5 fruit fly cellular contexts compared by ENCODE assay signal in the genomic region with DNA sequence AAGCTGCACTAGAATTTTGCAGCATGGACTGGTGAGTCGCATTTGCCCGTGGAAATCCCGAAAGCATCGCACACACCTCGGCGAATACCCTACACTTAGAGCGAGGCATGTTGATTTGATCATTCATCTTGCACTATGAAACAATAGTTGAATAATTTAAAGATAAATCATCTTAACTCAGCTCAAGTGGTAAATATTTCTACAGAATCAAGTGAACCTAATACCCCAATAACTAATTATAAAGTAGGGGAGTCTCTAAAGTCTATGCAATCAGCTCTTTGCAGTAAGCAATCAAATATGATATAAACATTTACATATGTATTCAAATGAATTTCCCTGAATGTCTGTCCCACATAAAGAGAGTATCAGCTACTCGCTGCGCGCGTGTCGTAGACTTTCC.
TF ChIP-seq lines count a peak whose summit lies in the region.

No protein-coding gene starts in this region.

- TF ChIP-seq CTCF in whole organism, embryonic (GFP tag; optimal IDR thresholded peaks at IDR 0.05; lab: Kevin White, UChicago): no peak

TF ChIP-seq in whole organism, adult, 20 proteins besides CTCF, POLR2A, EP300 and RAD21:
- TF ChIP-seq tj (GFP tag; optimal IDR thresholded peaks at IDR 0.05; lab: Kevin White, UChicago) (no peak), toe (GFP tag; optimal IDR thresholded peaks at IDR 0.05; lab: Kevin White, UChicago) (no peak), pad (GFP tag; optimal IDR thresholded peaks at IDR 0.05; lab: Kevin White, UChicago) (no peak), Clk (GFP tag; optimal IDR thresholded peaks at IDR 0.05; lab: Kevin White, UChicago) (no peak), CG33017 (tag; optimal IDR thresholded peaks at IDR 0.05; lab: Kevin White, UChicago) (no peak), CG7101 (tag; optimal IDR thresholded peaks at IDR 0.05; lab: Kevin White, UChicago) (no peak), CG1620 (GFP tag; optimal IDR thresholded peaks at IDR 0.05; lab: Kevin White, UChicago) (no peak), Mnt (GFP tag; optimal IDR thresholded peaks at IDR 0.05; lab: Kevin White, UChicago) (no peak), ovo (GFP tag; optimal IDR thresholded peaks at IDR 0.05; lab: Kevin White, UChicago) (no peak), bab1 (GFP tag; optimal IDR thresholded peaks at IDR 0.05; lab: Kevin White, UChicago) (peak; percentile 89), CG12768 (GFP tag; optimal IDR thresholded peaks at IDR 0.05; lab: Kevin White, UChicago) (no peak), CG5204 (GFP tag; optimal IDR thresholded peaks at IDR 0.05; lab: Kevin White, UChicago) (no peak), CG11617 (GFP tag; optimal IDR thresholded peaks at IDR 0.05; lab: Kevin White, UChicago) (no peak), Hr96 (GFP tag; optimal IDR thresholded peaks at IDR 0.05; lab: Kevin White, UChicago) (peak; percentile 64), CG14711 (tag; optimal IDR thresholded peaks at IDR 0.05; lab: Kevin White, UChicago) (peak; percentile 29), CG7045 (GFP tag; optimal IDR thresholded peaks at IDR 0.05; lab: Kevin White, UChicago) (peak; percentile 12), Crg-1 (GFP tag; optimal IDR thresholded peaks at IDR 0.05; lab: Kevin White, UChicago) (no peak)

TF ChIP-seq in whole organism, embryonic, 481 proteins besides CTCF, POLR2A, EP300 and RAD21 (continues in another document):
- no peak for TF ChIP-seq fd102C (GFP tag; optimal IDR thresholded peaks at IDR 0.05; lab: Kevin White, UChicago)
- TF ChIP-seq Fer1 (GFP tag; optimal IDR thresholded peaks at IDR 0.05; lab: Kevin White, UChicago): no peak
- TF ChIP-seq CG11093 (GFP tag; IDR thresholded peaks at IDR 0.05; lab: Robert Waterston, UW): no peak
- TF ChIP-seq so (GFP tag; IDR thresholded peaks at IDR 0.05; lab: Robert Waterston, UW): peak; percentile 64; the same call in 1 of the 3 replicates
- TF ChIP-seq B-H2 (GFP tag; optimal IDR thresholded peaks at IDR 0.05; lab: Kevin White, UChicago): no peak
- TF ChIP-seq stwl (tag; optimal IDR thresholded peaks at IDR 0.05; lab: Kevin White, UChicago): no peak
- TF ChIP-seq tio (GFP tag; optimal IDR thresholded peaks at IDR 0.05; lab: Kevin White, UChicago): no peak
- no peak for TF ChIP-seq CG14965 (GFP tag; optimal IDR thresholded peaks at IDR 0.05; lab: Kevin White, UChicago; ENCODE audit: borderline replicate concordance)
- peak; percentile 74 for TF ChIP-seq gro (GFP tag; optimal IDR thresholded peaks at IDR 0.05; lab: Kevin White, UChicago)
- TF ChIP-seq bsh (GFP tag; optimal IDR thresholded peaks at IDR 0.05; lab: Kevin White, UChicago): peak in 1 of 2 experiments; percentile 25
- peak; percentile 40; the same call in 1 of the 3 replicates for TF ChIP-seq gce (GFP tag; IDR thresholded peaks at IDR 0.05; lab: Robert Waterston, UW)
- peak; percentile 74 for TF ChIP-seq Dad (GFP tag; optimal IDR thresholded peaks at IDR 0.05; lab: Kevin White, UChicago)
- no peak for TF ChIP-seq al (GFP tag; IDR thresholded peaks at IDR 0.05; lab: Robert Waterston, UW)
- no peak for TF ChIP-seq CG6654 (GFP tag; optimal IDR thresholded peaks at IDR 0.05; lab: Kevin White, UChicago)
- peak; percentile 78 for TF ChIP-seq mam (GFP tag; optimal IDR thresholded peaks at IDR 0.05; lab: Kevin White, UChicago)
- no peak for TF ChIP-seq CG31441 (GFP tag; IDR thresholded peaks at IDR 0.05; lab: Robert Waterston, UW)
- TF ChIP-seq ems (GFP tag; optimal IDR thresholded peaks at IDR 0.05; lab: Kevin White, UChicago): no peak
- peak; percentile 82 for TF ChIP-seq ci (GFP tag; IDR thresholded peaks at IDR 0.05; lab: Robert Waterston, UW)

TF ChIP-seq in whole organism, prepupa, 60 proteins besides CTCF, POLR2A, EP300 and RAD21 (continues in another document):
- TF ChIP-seq CG6792 (GFP tag; optimal IDR thresholded peaks at IDR 0.05; lab: Kevin White, UChicago): peak; percentile 14
- peak; percentile 2 for TF ChIP-seq CG11762 (GFP tag; optimal IDR thresholded peaks at IDR 0.05; lab: Kevin White, UChicago; ENCODE audit: insufficient read depth)
- TF ChIP-seq CG6808 (GFP tag; optimal IDR thresholded peaks at IDR 0.05; lab: Kevin White, UChicago): no peak
- TF ChIP-seq fd85E (GFP tag; optimal IDR thresholded peaks at IDR 0.05; lab: Kevin White, UChicago): no peak
- peak; percentile 61 for TF ChIP-seq CG16779 (tag; optimal IDR thresholded peaks at IDR 0.05; lab: Kevin White, UChicago)
- no peak for TF ChIP-seq fd59A (GFP tag; optimal IDR thresholded peaks at IDR 0.05; lab: Kevin White, UChicago)
- TF ChIP-seq CG32006 (GFP tag; optimal IDR thresholded peaks at IDR 0.05; lab: Kevin White, UChicago): peak; percentile 64
- peak; percentile 82 for TF ChIP-seq dsx (GFP tag; optimal IDR thresholded peaks at IDR 0.05; lab: Kevin White, UChicago; ENCODE audit: poor library complexity, severe bottlenecking)
- TF ChIP-seq Met (GFP tag; optimal IDR thresholded peaks at IDR 0.05; lab: Kevin White, UChicago): peak; percentile 69
- peak; percentile 52 for TF ChIP-seq CG15336 (GFP tag; IDR thresholded peaks at IDR 0.05; lab: Robert Waterston, UW)
- TF ChIP-seq esn (GFP tag; optimal IDR thresholded peaks at IDR 0.05; lab: Kevin White, UChicago): peak; percentile 58
- peak; percentile 12; the same call in 2 of the 3 replicates for TF ChIP-seq CG8119 (GFP tag; IDR thresholded peaks at IDR 0.05; lab: Robert Waterston, UW)
- peak; percentile 33 for TF ChIP-seq CG4318 (GFP tag; optimal IDR thresholded peaks at IDR 0.05; lab: Kevin White, UChicago)
- TF ChIP-seq CG6163 (GFP tag; IDR thresholded peaks at IDR 0.05; lab: Robert Waterston, UW): peak; percentile 89
- peak; percentile 14 for TF ChIP-seq Sox102F (GFP tag; optimal IDR thresholded peaks at IDR 0.05; lab: Kevin White, UChicago)
- TF ChIP-seq Ets96B (tag; optimal IDR thresholded peaks at IDR 0.05; lab: Kevin White, UChicago): peak; percentile 2
- peak; percentile 93 for TF ChIP-seq Hr4 (GFP tag; optimal IDR thresholded peaks at IDR 0.05; lab: Kevin White, UChicago)
- peak; percentile 28 for TF ChIP-seq Sox14 (GFP tag; optimal IDR thresholded peaks at IDR 0.05; lab: Kevin White, UChicago)

TF ChIP-seq in whole organism, pupa, 21 proteins besides CTCF, POLR2A, EP300 and RAD21:
- TF ChIP-seq rn (GFP tag; IDR thresholded peaks at IDR 0.05; lab: Robert Waterston, UW) (no peak), Ets98B (GFP tag; IDR thresholded peaks at IDR 0.05; lab: Robert Waterston, UW) (peak; percentile 57), CG14655 (GFP tag; optimal IDR thresholded peaks at IDR 0.05; lab: Kevin White, UChicago) (no peak), CG10348 (GFP tag; IDR thresholded peaks at IDR 0.05; lab: Robert Waterston, UW) (no peak; the same call in 1 of the 2 replicates), CG13204 (GFP tag; optimal IDR thresholded peaks at IDR 0.05; lab: Kevin White, UChicago) (no peak), CG32121 (GFP tag; IDR thresholded peaks at IDR 0.05; lab: Robert Waterston, UW) (peak; percentile 88), Pif1A (GFP tag; optimal IDR thresholded peaks at IDR 0.05; lab: Kevin White, UChicago) (peak; percentile 89), EcR (GFP tag; optimal IDR thresholded peaks at IDR 0.05; lab: Kevin White, UChicago) (no peak), Snoo (tag; optimal IDR thresholded peaks at IDR 0.05; lab: Kevin White, UChicago) (peak; percentile 85), CG8301 (tag; optimal IDR thresholded peaks at IDR 0.05; lab: Kevin White, UChicago) (peak; percentile 31), Pif1B (GFP tag; optimal IDR thresholded peaks at IDR 0.05; lab: Kevin White, UChicago) (peak; percentile 85), CG34367 (tag; optimal IDR thresholded peaks at IDR 0.05; lab: Kevin White, UChicago) (no peak), CG17806 (tag; optimal IDR thresholded peaks at IDR 0.05; lab: Kevin White, UChicago) (peak; percentile 4), gl (tag; optimal IDR thresholded peaks at IDR 0.05; lab: Kevin White, UChicago) (no peak), CG4496 (GFP tag; IDR thresholded peaks at IDR 0.05; lab: Robert Waterston, UW) (peak; percentile 58), CG8159 (tag; optimal IDR thresholded peaks at IDR 0.05; lab: Kevin White, UChicago) (peak; percentile 34), CG12605 (GFP tag; IDR thresholded peaks at IDR 0.05; lab: Robert Waterston, UW) (no peak), CG15710 (tag; optimal IDR thresholded peaks at IDR 0.05; lab: Kevin White, UChicago) (no peak), fd96Ca (GFP tag; IDR thresholded peaks at IDR 0.05; lab: Robert Waterston, UW) (no peak)

TF ChIP-seq in whole organism, wandering third instar larva, 38 proteins besides CTCF, POLR2A, EP300 and RAD21 (continues in another document):
- TF ChIP-seq lola (GFP tag; optimal IDR thresholded peaks at IDR 0.05; lab: Kevin White, UChicago) (no peak), CG9705 (GFP tag; optimal IDR thresholded peaks at IDR 0.05; lab: Kevin White, UChicago) (no peak), CG32264 (GFP tag; optimal IDR thresholded peaks at IDR 0.05; lab: Kevin White, UChicago) (no peak), OdsH (GFP tag; optimal IDR thresholded peaks at IDR 0.05; lab: Kevin White, UChicago) (peak; percentile 10), dl (GFP tag; optimal IDR thresholded peaks at IDR 0.05; lab: Kevin White, UChicago; ENCODE audit: insufficient read depth in 1 of 2, partially characterized antibody in 2 of 2) (no peak), brk (GFP tag; optimal IDR thresholded peaks at IDR 0.05; lab: Kevin White, UChicago) (no peak), sage (GFP tag; optimal IDR thresholded peaks at IDR 0.05; lab: Kevin White, UChicago) (no peak), rgr (GFP tag; optimal IDR thresholded peaks at IDR 0.05; lab: Kevin White, UChicago) (peak; percentile 23), psq (GFP tag; optimal IDR thresholded peaks at IDR 0.05; lab: Kevin White, UChicago) (no peak), Vsx2 (GFP tag; optimal IDR thresholded peaks at IDR 0.05; lab: Kevin White, UChicago; ENCODE audit: partially characterized antibody) (no peak), woc (GFP tag; optimal IDR thresholded peaks at IDR 0.05; lab: Kevin White, UChicago) (peak; percentile 71), usp (GFP tag; optimal IDR thresholded peaks at IDR 0.05; lab: Kevin White, UChicago) (no peak), Dif (GFP tag; optimal IDR thresholded peaks at IDR 0.05; lab: Kevin White, UChicago; ENCODE audit: partially characterized antibody) (no peak), Rel (GFP tag; optimal IDR thresholded peaks at IDR 0.05; lab: Kevin White, UChicago) (peak; percentile 46), Rel (tag; optimal IDR thresholded peaks at IDR 0.05; lab: Kevin White, UChicago) (no peak), fru (GFP tag; optimal IDR thresholded peaks at IDR 0.05; lab: Kevin White, UChicago) (peak; percentile 91), Mio (GFP tag; optimal IDR thresholded peaks at IDR 0.05; lab: Kevin White, UChicago) (no peak), dmrt93B (GFP tag; optimal IDR thresholded peaks at IDR 0.05; lab: Kevin White, UChicago) (no peak), Hr83 (GFP tag; optimal IDR thresholded peaks at IDR 0.05; lab: Kevin White, UChicago; ENCODE audit: poor library complexity, severe bottlenecking) (no peak), foxo (GFP tag; optimal IDR thresholded peaks at IDR 0.05; lab: Kevin White, UChicago) (peak; percentile 2 to 92), CrebA (GFP tag; optimal IDR thresholded peaks at IDR 0.05; lab: Kevin White, UChicago; ENCODE audit: borderline replicate concordance) (no peak), br (GFP tag; optimal IDR thresholded peaks at IDR 0.05; lab: Kevin White, UChicago) (peak; percentile 28), Myc (optimal IDR thresholded peaks at IDR 0.05; lab: Kevin White, UChicago) (no peak)
